Worm (Caenorhabditis elegans) whole organism, L4 larva: ENCODE results near the gene C52G5.2.

Experiments used
- F10B5.3 ChIP-seq: sonication (generic microtip); optimal IDR thresholded peaks from 2 replicates; lab custom pipeline; 2016; ENCODE audit warnings: mild to moderate bottlenecking, missing genetic modification characterization, missing compliant biosample characterization
- Y105C5A.15 ChIP-seq: fragments of 200-800 bp; sonication (Bioruptor generic); IDR thresholded peaks from 2 replicates; pipeline ENCODE4 v1.3.6; 2022; ENCODE audit warnings: missing genetic modification characterization, missing compliant biosample characterization
- Y48G9A.11 ChIP-seq: fragments of 200-800 bp; sonication (Bioruptor generic); IDR thresholded peaks from 2 replicates; pipeline ENCODE4 v1.3.6; 2022; ENCODE audit warnings: missing genetic modification reagents, missing genetic modification characterization, missing compliant biosample characterization
- Y75B8A.6 ChIP-seq: fragments of 200-800 bp; sonication (Bioruptor generic); IDR thresholded peaks from 2 replicates; pipeline ENCODE4 v1.3.6; 2022; ENCODE audit warnings: missing genetic modification reagents, missing genetic modification characterization, missing compliant biosample characterization
- aha-1 ChIP-seq: fragments of 150-350 bp; peaks from one replicate; lab custom pipeline; 2014; ENCODE audit warnings: missing biosample characterization, missing genetic modification characterization
- arid-1 ChIP-seq: fragments of 200-800 bp; sonication (Bioruptor generic); conservative IDR thresholded peaks from 2 replicates; pipeline ENCODE4 v1.3.6; 2022; ENCODE audit warnings: missing genetic modification reagents, missing genetic modification characterization, missing compliant biosample characterization
- attf-4 ChIP-seq: sonication (generic microtip); optimal IDR thresholded peaks from 3 replicates; lab custom pipeline; 2017; ENCODE audit warnings: missing biosample characterization, missing genetic modification characterization
- ceh-62 ChIP-seq: sonication (generic microtip); optimal IDR thresholded peaks from 2 replicates; lab custom pipeline; 2017; ENCODE audit warnings: missing biosample characterization, missing genetic modification characterization
- ceh-82 ChIP-seq: sonication (generic microtip); optimal IDR thresholded peaks from 2 replicates; lab custom pipeline; 2017; ENCODE audit warnings: missing biosample characterization, missing genetic modification characterization
- ces-1 ChIP-seq: fragments of 150-350 bp; sonication (generic microtip); optimal IDR thresholded peaks from 4 replicates; lab custom pipeline; 2014; ENCODE audit warnings: missing biosample characterization, missing genetic modification reagents, missing genetic modification characterization
- cey-2 ChIP-seq: sonication (generic microtip); optimal IDR thresholded peaks from 3 replicates; lab custom pipeline; 2017; ENCODE audit warnings: missing genetic modification characterization, mild to moderate bottlenecking, missing compliant biosample characterization, antibody characterized with exemption, borderline replicate concordance; ENCODE audit not compliant: insufficient read depth
- daf-12 ChIP-seq: fragments of 150-350 bp; optimal IDR thresholded peaks from 2 replicates; lab custom pipeline; 2014; ENCODE audit warnings: missing biosample characterization, missing genetic modification reagents, missing genetic modification characterization
- daf-16 ChIP-seq, 3 experiments: sonication (generic microtip); optimal IDR thresholded peaks; 2 replicates each; lab custom pipeline; 2016 to 2017; ENCODE audit warnings: missing genetic modification characterization in 3 of 3, missing genetic modification reagents in 3 of 3, mild to moderate bottlenecking in 2 of 3, missing compliant biosample characterization in 2 of 3, missing biosample characterization in 1 of 3, moderate library complexity in 1 of 3
- daf-19 ChIP-seq: fragments of 200-800 bp; sonication (Bioruptor generic); conservative IDR thresholded peaks from 2 replicates; pipeline ENCODE4 v1.3.6; 2022; ENCODE audit warnings: missing genetic modification characterization, missing compliant biosample characterization
- dmd-6 ChIP-seq: fragments of 200-800 bp; sonication (Bioruptor generic); IDR thresholded peaks from 2 replicates; pipeline ENCODE4 v1.3.6; 2022; ENCODE audit warnings: missing genetic modification reagents, missing genetic modification characterization, missing compliant biosample characterization
- duxl-1 ChIP-seq: sonication (generic microtip); optimal IDR thresholded peaks from 2 replicates; lab custom pipeline; 2016; ENCODE audit warnings: mild to moderate bottlenecking, missing genetic modification characterization, moderate library complexity, missing compliant biosample characterization; ENCODE audit not compliant: poor library complexity
- dve-1 ChIP-seq: sonication (generic microtip); optimal IDR thresholded peaks from 2 replicates; lab custom pipeline; 2017; ENCODE audit warnings: antibody characterized with exemption, mild to moderate bottlenecking, missing genetic modification characterization, missing compliant biosample characterization; ENCODE audit not compliant: insufficient read depth
- fkh-10 ChIP-seq: fragments of 150-350 bp; optimal IDR thresholded peaks from 2 replicates; lab custom pipeline; 2014; ENCODE audit warnings: missing biosample characterization, missing genetic modification reagents, missing genetic modification characterization
- hlh-11 ChIP-seq: fragments of 200-800 bp; sonication (Bioruptor generic); optimal IDR thresholded peaks from 2 replicates; lab custom pipeline; 2018; ENCODE audit warnings: mild to moderate bottlenecking, missing genetic modification characterization, missing compliant biosample characterization
- jun-1 ChIP-seq: fragments of 150-350 bp; optimal IDR thresholded peaks from 2 replicates; lab custom pipeline; 2014; ENCODE audit warnings: missing biosample characterization, missing genetic modification reagents, missing genetic modification characterization
- lim-7 ChIP-seq: fragments of 200-800 bp; sonication (Bioruptor generic); IDR thresholded peaks from 2 replicates; pipeline ENCODE4 v1.3.6; 2022; ENCODE audit warnings: missing genetic modification characterization, missing compliant biosample characterization
- lin-13 ChIP-seq: fragments of 150-350 bp; optimal IDR thresholded peaks from 2 replicates; lab custom pipeline; 2014; ENCODE audit warnings: missing biosample characterization, missing genetic modification reagents, missing genetic modification characterization
- lin-29 ChIP-seq: fragments of 200-800 bp; sonication (Bioruptor generic); IDR thresholded peaks from 2 replicates; pipeline ENCODE4 v1.3.6; 2022; ENCODE audit warnings: missing genetic modification reagents, missing genetic modification characterization, missing compliant biosample characterization
- lin-39 ChIP-seq: fragments of 150-350 bp; optimal IDR thresholded peaks from 2 replicates; lab custom pipeline; 2014; ENCODE audit warnings: missing biosample characterization, missing genetic modification reagents, missing genetic modification characterization
- lir-3 ChIP-seq: sonication (generic microtip); optimal IDR thresholded peaks from 2 replicates; lab custom pipeline; 2016; ENCODE audit warnings: mild to moderate bottlenecking, missing genetic modification characterization, missing compliant biosample characterization
- lsy-2 ChIP-seq, 2 experiments: fragments of 150-350 bp in 1 of 2; sonication (generic microtip) in 1 of 2; optimal IDR thresholded peaks; 2 replicates each; lab custom pipeline; 2014 to 2017; ENCODE audit warnings: missing biosample characterization in 2 of 2, missing genetic modification characterization in 2 of 2
- madf-5 ChIP-seq, 2 experiments: fragments of 200-800 bp; sonication (Bioruptor generic); IDR thresholded peaks; 2 replicates each; pipeline ENCODE4 v1.3.6; 2022; ENCODE audit warnings: missing compliant biosample characterization in 2 of 2, missing genetic modification characterization in 2 of 2
- madf-9 ChIP-seq: fragments of 200-800 bp; sonication (Bioruptor generic); conservative IDR thresholded peaks from 2 replicates; pipeline ENCODE4 v1.3.6; 2022; ENCODE audit warnings: missing genetic modification reagents, missing genetic modification characterization, missing compliant biosample characterization
- mdt-29 ChIP-seq: fragments of 200-800 bp; sonication (Bioruptor generic); IDR thresholded peaks from 2 replicates; pipeline ENCODE4 v1.3.6; 2022; ENCODE audit warnings: missing genetic modification reagents, missing genetic modification characterization, missing compliant biosample characterization
- mep-1 ChIP-seq: fragments of 150-350 bp; sonication (generic microtip); optimal IDR thresholded peaks from 3 replicates; lab custom pipeline; 2014; ENCODE audit warnings: missing biosample characterization, missing genetic modification characterization
- nhr-102 ChIP-seq: sonication (generic microtip); optimal IDR thresholded peaks from 2 replicates; lab custom pipeline; 2016; ENCODE audit warnings: mild to moderate bottlenecking, missing genetic modification characterization, moderate library complexity, missing compliant biosample characterization
- nhr-11 ChIP-seq: fragments of 150-350 bp; optimal IDR thresholded peaks from 2 replicates; lab custom pipeline; 2014; ENCODE audit warnings: missing biosample characterization, missing genetic modification characterization
- nhr-111 ChIP-seq: fragments of 200-800 bp; sonication (Bioruptor generic); optimal IDR thresholded peaks from 2 replicates; lab custom pipeline; 2018; ENCODE audit warnings: mild to moderate bottlenecking, missing genetic modification characterization, missing compliant biosample characterization
- nhr-28 ChIP-seq: fragments of 150-350 bp; optimal IDR thresholded peaks from 2 replicates; lab custom pipeline; 2014; ENCODE audit warnings: missing biosample characterization, missing genetic modification characterization
- nhr-41 ChIP-seq: fragments of 200-800 bp; sonication (Bioruptor generic); IDR thresholded peaks from 2 replicates; pipeline ENCODE4 v1.3.6; 2022; ENCODE audit warnings: missing genetic modification reagents, missing genetic modification characterization, missing compliant biosample characterization
- nhr-48 ChIP-seq: sonication (generic microtip); optimal IDR thresholded peaks from 2 replicates; lab custom pipeline; 2016; ENCODE audit warnings: mild to moderate bottlenecking, missing genetic modification characterization, missing compliant biosample characterization
- nhr-6 ChIP-seq: fragments of 150-350 bp; optimal IDR thresholded peaks from 2 replicates; lab custom pipeline; 2014; ENCODE audit warnings: missing biosample characterization, missing genetic modification characterization
- php-3 ChIP-seq: fragments of 200-800 bp; sonication (Bioruptor generic); IDR thresholded peaks from 2 replicates; pipeline ENCODE4 v1.3.6; 2022; ENCODE audit warnings: missing genetic modification reagents, missing genetic modification characterization, missing compliant biosample characterization
- set-16 ChIP-seq: fragments of 200-800 bp; sonication (Bioruptor generic); IDR thresholded peaks from 2 replicates; pipeline ENCODE4 v1.3.6; 2022; ENCODE audit warnings: missing genetic modification reagents, missing genetic modification characterization, missing compliant biosample characterization
- snpc-1.2 ChIP-seq: fragments of 200-800 bp; sonication (Bioruptor generic); IDR thresholded peaks from 2 replicates; pipeline ENCODE4 v1.3.6; 2022; ENCODE audit warnings: missing genetic modification reagents, missing genetic modification characterization, missing compliant biosample characterization
- snpc-4 ChIP-seq: fragments of 150-350 bp; optimal IDR thresholded peaks from 2 replicates; lab custom pipeline; 2014; ENCODE audit warnings: missing biosample characterization, missing genetic modification characterization
- spr-3 ChIP-seq: fragments of 200-800 bp; sonication (Bioruptor generic); optimal IDR thresholded peaks from 2 replicates; lab custom pipeline; 2018; ENCODE audit warnings: mild to moderate bottlenecking, missing genetic modification characterization, missing compliant biosample characterization
- unc-130 ChIP-seq: sonication (generic microtip); optimal IDR thresholded peaks from 2 replicates; lab custom pipeline; 2016; ENCODE audit warnings: missing genetic modification reagents, missing genetic modification characterization, missing compliant biosample characterization
- unc-62 ChIP-seq, 3 experiments: fragments of 150-350 bp in 1 of 3; sonication (generic microtip); optimal IDR thresholded peaks in 2 of 3; peaks in 1 of 3; 1 replicate in 1 of 3; 2 replicates in 2 of 3; lab custom pipeline; 2014 to 2017; ENCODE audit warnings: missing biosample characterization in 3 of 3, missing genetic modification characterization in 3 of 3, missing genetic modification reagents in 3 of 3, missing genotype in 1 of 3
- vab-7 ChIP-seq: fragments of 200-800 bp; sonication (Bioruptor generic); IDR thresholded peaks from 2 replicates; pipeline ENCODE4 v1.3.6; 2022; ENCODE audit warnings: missing genetic modification reagents, missing genetic modification characterization, missing compliant biosample characterization
- zag-1 ChIP-seq: fragments of 150-350 bp; optimal IDR thresholded peaks from 2 replicates; lab custom pipeline; 2014; ENCODE audit warnings: missing biosample characterization, missing genetic modification characterization
- zip-11 ChIP-seq: fragments of 200-800 bp; sonication (Bioruptor generic); IDR thresholded peaks from 2 replicates; pipeline ENCODE4 v1.3.6; 2022; ENCODE audit warnings: missing genetic modification characterization, missing compliant biosample characterization
- ztf-11 ChIP-seq: fragments of 150-350 bp; optimal IDR thresholded peaks from 2 replicates; lab custom pipeline; 2014; ENCODE audit warnings: missing biosample characterization, missing genetic modification characterization
- ztf-7 ChIP-seq: fragments of 150-350 bp; optimal IDR thresholded peaks from 2 replicates; lab custom pipeline; 2014; ENCODE audit warnings: missing biosample characterization, missing genetic modification characterization

The C52G5.2 gene

ce11 chrX:12876795-12877530, 33.9 kb downstream of the C52G5.2 start, which contains the start of gene bcat-1 (continued):
- TF ChIP-seq spr-3 (GFP tag; lab: Kevin White, UChicago), result peak; percentile 64
- TF ChIP-seq cey-2 (tag; lab: Kevin White, UChicago), result no peak
- TF ChIP-seq snpc-4 (tag; lab: Kevin White, UChicago), result no peak
- no peak for TF ChIP-seq ceh-82
- no peak for TF ChIP-seq Y75B8A.6 (GFP tag; lab: Robert Waterston, UW)
- TF ChIP-seq nhr-102 (tag; lab: Kevin White, UChicago), result no peak
- TF ChIP-seq nhr-41, result no peak
- TF ChIP-seq ces-1 (GFP tag; lab: Kevin White, UChicago), result no peak
- no peak for TF ChIP-seq nhr-6 (tag; lab: Kevin White, UChicago)
- peak; percentile 21 to 52 for TF ChIP-seq lsy-2 (tag; optimal IDR thresholded peaks at IDR 0.05; lab: Kevin White, UChicago)
- no peak for TF ChIP-seq madf-9
- peak; percentile 90 for TF ChIP-seq hlh-11 (tag; lab: Kevin White, UChicago)
- peak; percentile 51; the same call in 1 of the 2 replicates for TF ChIP-seq vab-7
- peak; percentile 66 for TF ChIP-seq nhr-11 (tag; lab: Kevin White, UChicago)
- no peak for TF ChIP-seq daf-12 (tag; lab: Kevin White, UChicago)
- TF ChIP-seq daf-19, result no peak
- no peak for TF ChIP-seq Y48G9A.11 (GFP tag; lab: Robert Waterston, UW)
- TF ChIP-seq lin-29 (GFP tag; lab: Robert Waterston, UW), result no peak
- TF ChIP-seq lin-13, result no peak
- no peak for TF ChIP-seq ztf-7 (tag; lab: Kevin White, UChicago)
- TF ChIP-seq lir-3 (tag; lab: Kevin White, UChicago), result no peak
- peak; percentile 64 for TF ChIP-seq dve-1 (tag; lab: Kevin White, UChicago)
- no peak for TF ChIP-seq attf-4 (tag; lab: Kevin White, UChicago)
- TF ChIP-seq nhr-28 (tag; lab: Kevin White, UChicago), result peak; percentile 44
- TF ChIP-seq mep-1 (tag; lab: Kevin White, UChicago), result peak; percentile 78
- TF ChIP-seq zag-1 (tag; lab: Kevin White, UChicago), result no peak
- TF ChIP-seq nhr-48 (tag; lab: Kevin White, UChicago), result peak; percentile 28
- peak; percentile 64 for TF ChIP-seq dmd-6
- TF ChIP-seq madf-5 (GFP tag; IDR thresholded peaks at IDR 0.05; lab: Robert Waterston, UW), result 0 out of 4 replicates have a peak, but pooled peaks of 1 of the 2 experiments have one; percentile 16
- TF ChIP-seq aha-1 (tag; lab: Kevin White, UChicago), result peak; percentile 98
- TF ChIP-seq zip-11 (GFP tag; lab: Robert Waterston, UW), result no peak
- TF ChIP-seq ceh-62 (tag; lab: Kevin White, UChicago), result no peak
- TF ChIP-seq unc-62 (GFP tag; optimal IDR thresholded peaks at IDR 0.05 in 1 of 2; lab: Kevin White, UChicago), result peak in 1 of 2 experiments; percentile 51
- no peak for TF ChIP-seq unc-62 (tag; optimal IDR thresholded peaks at IDR 0.05; lab: Kevin White, UChicago)
- no peak for TF ChIP-seq snpc-1.2
- TF ChIP-seq lin-39 (tag; lab: Kevin White, UChicago), result no peak
- no peak for TF ChIP-seq Y105C5A.15 (GFP tag; lab: Robert Waterston, UW)
- no peak for TF ChIP-seq ztf-11 (tag; lab: Kevin White, UChicago)
- TF ChIP-seq daf-16 (GFP tag; optimal IDR thresholded peaks at IDR 0.05; lab: Kevin White, UChicago), result peak in 1 of 2 experiments; percentile 73
- peak; percentile 64 for TF ChIP-seq daf-16 (tag; optimal IDR thresholded peaks at IDR 0.05; lab: Kevin White, UChicago)
- TF ChIP-seq arid-1 (GFP tag; lab: Robert Waterston, UW), result no peak
- TF ChIP-seq fkh-10 (GFP tag; lab: Kevin White, UChicago), result no peak
- no peak for TF ChIP-seq lim-7
- no peak for TF ChIP-seq F10B5.3
- peak; percentile 99 for TF ChIP-seq set-16
- no peak for TF ChIP-seq jun-1 (tag; lab: Kevin White, UChicago)
- TF ChIP-seq unc-130 (GFP tag; lab: Kevin White, UChicago), result no peak
- TF ChIP-seq php-3, result peak; percentile 68
- TF ChIP-seq duxl-1, result no peak
- no peak for TF ChIP-seq nhr-111 (GFP tag; lab: Kevin White, UChicago)
- TF ChIP-seq mdt-29 (GFP tag; lab: Robert Waterston, UW), result no peak
